Fruit fly (Drosophila melanogaster): ENCODE measurements around the gene CG6712.

The CG6712 gene

dm6 chr2L:12103231-12104210 is 7.2 kb upstream of the CG6712 start, which contains the start of the genes Patsas and ThrRS (continued):
- no peak for TF ChIP-seq TFAM (GFP tag; optimal IDR thresholded peaks at IDR 0.05)
- TF ChIP-seq CG18011 (GFP tag; optimal IDR thresholded peaks at IDR 0.05): peak; percentile 52
- TF ChIP-seq pan (optimal IDR thresholded peaks at IDR 0.05): no peak
- peak in 1 of 2 experiments; percentile 90 for TF ChIP-seq pan (GFP tag; optimal IDR thresholded peaks at IDR 0.05 in 1 of 2, IDR thresholded peaks at IDR 0.05 in 1 of 2)
- TF ChIP-seq hkb (optimal IDR thresholded peaks at IDR 0.05): peak; percentile 97
- TF ChIP-seq hkb (GFP tag; IDR thresholded peaks at IDR 0.05): peak; percentile 81
- peak; percentile 100 for TF ChIP-seq CG18476 (GFP tag; optimal IDR thresholded peaks at IDR 0.05)
- peak; percentile 33; the same call in 1 of the 2 replicates for TF ChIP-seq Dref (GFP tag; IDR thresholded peaks at IDR 0.05)
- TF ChIP-seq CG4854 (GFP tag; optimal IDR thresholded peaks at IDR 0.05): peak; percentile 73
- TF ChIP-seq CG13775 (GFP tag; optimal IDR thresholded peaks at IDR 0.05): peak; percentile 86
- peak; percentile 26 for TF ChIP-seq CG12219 (GFP tag; optimal IDR thresholded peaks at IDR 0.05)
- peak; percentile 87 for TF ChIP-seq CG4424 (GFP tag; optimal IDR thresholded peaks at IDR 0.05)
- peak; percentile 39 for TF ChIP-seq Sry-β (GFP tag; optimal IDR thresholded peaks at IDR 0.05)
- peak; percentile 82; the same call in 2 of the 3 replicates for TF ChIP-seq so (GFP tag; IDR thresholded peaks at IDR 0.05)
- peak; percentile 31 for TF ChIP-seq CG17912 (GFP tag; optimal IDR thresholded peaks at IDR 0.05)
- peak; percentile 71 for TF ChIP-seq CG8089 (GFP tag; optimal IDR thresholded peaks at IDR 0.05)
- TF ChIP-seq E2f2 (GFP tag; IDR thresholded peaks at IDR 0.05): peak; percentile 79
- TF ChIP-seq Meics (GFP tag; optimal IDR thresholded peaks at IDR 0.05): peak; percentile 87
- TF ChIP-seq sr (GFP tag; IDR thresholded peaks at IDR 0.05): no peak
- peak; percentile 24 for TF ChIP-seq HmgD (GFP tag; optimal IDR thresholded peaks at IDR 0.05)
- TF ChIP-seq CG14710 (tag; optimal IDR thresholded peaks at IDR 0.05): peak; percentile 92
- peak; percentile 63 for TF ChIP-seq CG13123 (GFP tag; optimal IDR thresholded peaks at IDR 0.05)
- peak; percentile 73 for TF ChIP-seq slp2 (GFP tag; optimal IDR thresholded peaks at IDR 0.05)
- peak; percentile 78 for TF ChIP-seq ci (GFP tag; IDR thresholded peaks at IDR 0.05)
- peak; percentile 56 for TF ChIP-seq CG12744 (GFP tag; optimal IDR thresholded peaks at IDR 0.05)
- TF ChIP-seq CG16779 (GFP tag; IDR thresholded peaks at IDR 0.05): no peak
- TF ChIP-seq zen2 (GFP tag; IDR thresholded peaks at IDR 0.05; ENCODE audit: partially characterized antibody): no peak
- TF ChIP-seq CG17359 (tag; optimal IDR thresholded peaks at IDR 0.05): peak; percentile 86
- TF ChIP-seq CG18262 (tag; optimal IDR thresholded peaks at IDR 0.05): peak; percentile 84
- TF ChIP-seq cato (GFP tag; optimal IDR thresholded peaks at IDR 0.05; ENCODE audit: borderline replicate concordance): peak; percentile 83
- peak; percentile 76 for TF ChIP-seq vfl (GFP tag; optimal IDR thresholded peaks at IDR 0.05)
- TF ChIP-seq HLH4C (GFP tag; IDR thresholded peaks at IDR 0.05; ENCODE audit: partially characterized antibody): no peak
- TF ChIP-seq CG4820 (GFP tag; optimal IDR thresholded peaks at IDR 0.05): peak; percentile 84
- peak; percentile 80 for TF ChIP-seq jigr1 (GFP tag; IDR thresholded peaks at IDR 0.05)
- no peak for TF ChIP-seq toy (GFP tag; IDR thresholded peaks at IDR 0.05)
- no peak for TF ChIP-seq sc (optimal IDR thresholded peaks at IDR 0.05)
- TF ChIP-seq sc (GFP tag; optimal IDR thresholded peaks at IDR 0.05): peak; percentile 72
- peak; percentile 69 for TF ChIP-seq cas (GFP tag; IDR thresholded peaks at IDR 0.05)
- TF ChIP-seq en (GFP tag; optimal IDR thresholded peaks at IDR 0.05): peak; percentile 48
- peak; percentile 6 for TF ChIP-seq gcm2 (GFP tag; optimal IDR thresholded peaks at IDR 0.05)
- TF ChIP-seq CG2129 (GFP tag; IDR thresholded peaks at IDR 0.05; ENCODE audit: partially characterized antibody): no peak
- TF ChIP-seq sug (tag; optimal IDR thresholded peaks at IDR 0.05): peak; percentile 86
- no peak for TF ChIP-seq Tbp (GFP tag; optimal IDR thresholded peaks at IDR 0.05)
- peak; percentile 32; the same call in 1 of the 2 replicates for TF ChIP-seq wor (GFP tag; IDR thresholded peaks at IDR 0.05)
- peak; percentile 53; the same call in 1 of the 2 replicates for TF ChIP-seq dan (GFP tag; IDR thresholded peaks at IDR 0.05)
- TF ChIP-seq CG5245 (GFP tag; optimal IDR thresholded peaks at IDR 0.05): peak; percentile 76
- peak; percentile 74 for TF ChIP-seq NFAT (GFP tag; IDR thresholded peaks at IDR 0.05)
- peak; percentile 50; the same call in 1 of the 2 replicates for TF ChIP-seq peb (GFP tag; IDR thresholded peaks at IDR 0.05)
- peak; percentile 68 for TF ChIP-seq Sin3A (optimal IDR thresholded peaks at IDR 0.05)
- peak; percentile 81 for TF ChIP-seq CG14667 (GFP tag; IDR thresholded peaks at IDR 0.05)

Data from whole organism, embryonic.